Fruit fly (Drosophila melanogaster) whole organism, embryonic: ENCODE measurements around the gene CG16790.

Experiments used
- CG17359 ChIP-seq: fragments of 200-800 bp; sonication (Bioruptor generic); optimal IDR thresholded peaks from 3 replicates; lab custom pipeline; 2018; ENCODE audit warnings: missing biosample characterization, mild to moderate bottlenecking, missing genetic modification characterization, moderate library complexity
- CG30431 ChIP-seq: fragments of 200-800 bp; sonication (Bioruptor generic); optimal IDR thresholded peaks from 2 replicates; lab custom pipeline; 2017; ENCODE audit warnings: missing biosample characterization, missing genetic modification characterization
- CG33213 ChIP-seq: fragments of 200-800 bp; sonication (Bioruptor generic); optimal IDR thresholded peaks from 3 replicates; lab custom pipeline; 2016; ENCODE audit warnings: missing biosample characterization, missing genetic modification characterization
- CG6854 ChIP-seq: fragments of 200-800 bp; sonication (Bioruptor generic); optimal IDR thresholded peaks from 3 replicates; lab custom pipeline; 2017; ENCODE audit warnings: missing biosample characterization, mild to moderate bottlenecking, missing genetic modification characterization
- E2f1 ChIP-seq: fragments of 200-800 bp; sonication (Bioruptor generic); IDR thresholded peaks from 2 replicates; pipeline ENCODE4 v1.3.6; 2022; ENCODE audit warnings: missing biosample characterization, missing genetic modification characterization
- Nf-YA ChIP-seq: fragments of 200-800 bp; sonication (Bioruptor generic); IDR thresholded peaks from 2 replicates; pipeline ENCODE4 v1.3.6; 2022; ENCODE audit warnings: missing biosample characterization, missing genetic modification characterization
- chm ChIP-seq: fragments of 200-800 bp; sonication (Bioruptor generic); IDR thresholded peaks from 2 replicates; pipeline ENCODE4 v1.3.6; 2022; ENCODE audit warnings: missing biosample characterization, missing genetic modification characterization
- lbe ChIP-seq: fragments of 200-800 bp; sonication (Bioruptor generic); optimal IDR thresholded peaks from 2 replicates; lab custom pipeline; 2016; ENCODE audit warnings: missing biosample characterization, mild to moderate bottlenecking, missing genetic modification characterization
- trh ChIP-seq: fragments of 200-800 bp; sonication (Bioruptor generic); optimal IDR thresholded peaks from 2 replicates; lab custom pipeline; 2016; ENCODE audit warnings: missing biosample characterization, missing genetic modification characterization

DNA sequence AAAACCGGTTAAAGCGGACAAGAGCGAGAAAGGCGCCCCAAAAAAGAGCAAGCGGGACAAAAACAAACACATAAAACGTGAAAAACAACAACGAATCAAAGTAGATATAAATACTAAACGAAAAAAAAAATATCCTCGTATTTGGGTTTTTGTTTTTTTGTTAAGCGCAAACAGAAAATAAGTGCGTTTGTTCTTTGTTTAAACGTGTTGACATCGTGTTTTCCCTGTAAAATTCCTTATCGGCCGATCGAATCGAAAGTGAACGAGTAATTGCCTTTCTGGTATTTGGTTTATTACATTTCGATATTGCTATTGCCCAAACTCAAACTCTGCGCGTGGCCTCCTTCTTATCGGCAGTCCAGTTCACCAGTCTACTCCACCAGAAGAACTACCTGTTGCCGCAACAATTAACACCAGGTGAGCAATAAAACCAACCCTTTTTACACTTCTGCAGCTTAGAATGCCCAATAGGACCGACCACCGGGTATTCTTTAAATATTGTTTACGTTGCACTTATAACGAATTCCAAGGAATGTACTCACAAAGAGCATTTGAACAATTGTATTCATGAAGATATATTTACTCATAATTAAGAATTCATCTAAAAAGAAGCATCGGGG, 21.9 kb upstream of the CG16790 start:
- TF ChIP-seq trh (GFP tag; lab: Kevin White, UChicago): no peak
- no peak for TF ChIP-seq chm (GFP tag; lab: Robert Waterston, UW)
- no peak for TF ChIP-seq CG6854
- TF ChIP-seq CG17359 (tag; lab: Kevin White, UChicago): no peak
- TF ChIP-seq CG30431 (GFP tag; lab: Kevin White, UChicago): no peak
- no peak for TF ChIP-seq Nf-YA (GFP tag; lab: Robert Waterston, UW)
- TF ChIP-seq E2f1 (GFP tag; lab: Robert Waterston, UW): no peak
- TF ChIP-seq lbe (GFP tag; lab: Kevin White, UChicago): no peak
- TF ChIP-seq CG33213 (GFP tag; lab: Kevin White, UChicago): no peak
